Fruit fly (Drosophila melanogaster) whole organism: Measurements from ENCODE around the gene Sema5c.

ENCODE experiments used
- CG8478 ChIP-seq: fragments of >200 bp; optimal IDR thresholded peaks from 2 replicates; lab custom pipeline; 2018; ENCODE audit warnings: inconsistent platforms
- Dll ChIP-seq: fragments of >200 bp; optimal IDR thresholded peaks from 2 replicates; lab custom pipeline; 2017
- EcR ChIP-seq, 2 experiments: fragments of >200 bp; optimal IDR thresholded peaks; 2 replicates each; lab custom pipeline; 2017; ENCODE audit warnings: missing biosample characterization in 2 of 2, missing genetic modification characterization in 2 of 2, missing genetic modification reagents in 2 of 2
- pan ChIP-seq: fragments of >200 bp; optimal IDR thresholded peaks from 2 replicates; lab custom pipeline; 2017
- psq ChIP-seq: fragments of >200 bp; optimal IDR thresholded peaks from 2 replicates; lab custom pipeline; 2017
- usp ChIP-seq: fragments of >200 bp; optimal IDR thresholded peaks from 2 replicates; lab custom pipeline; 2017; ENCODE audit warnings: missing biosample characterization, missing genetic modification characterization, mixed read lengths

Gene Sema5c

dm6 chr3L:12092860-12093359 lies 11.3 kb upstream of the Sema5c start:
- TF ChIP-seq psq (no peak), CG8478 (lab: Kevin White, UChicago) (no peak), pan (no peak), EcR (GFP tag; optimal IDR thresholded peaks at IDR 0.05; lab: Kevin White, UChicago) (no peak), usp (no peak), Dll (lab: Kevin White, UChicago) (no peak)

dm6 chr3L:12090898-12091685 lies 9.5 kb upstream of the Sema5c start:
- TF ChIP-seq EcR (GFP tag; optimal IDR thresholded peaks at IDR 0.05; lab: Kevin White, UChicago) (no peak), pan (no peak), CG8478 (lab: Kevin White, UChicago) (no peak), usp (no peak), psq (no peak), Dll (lab: Kevin White, UChicago) (no peak)

DNA sequence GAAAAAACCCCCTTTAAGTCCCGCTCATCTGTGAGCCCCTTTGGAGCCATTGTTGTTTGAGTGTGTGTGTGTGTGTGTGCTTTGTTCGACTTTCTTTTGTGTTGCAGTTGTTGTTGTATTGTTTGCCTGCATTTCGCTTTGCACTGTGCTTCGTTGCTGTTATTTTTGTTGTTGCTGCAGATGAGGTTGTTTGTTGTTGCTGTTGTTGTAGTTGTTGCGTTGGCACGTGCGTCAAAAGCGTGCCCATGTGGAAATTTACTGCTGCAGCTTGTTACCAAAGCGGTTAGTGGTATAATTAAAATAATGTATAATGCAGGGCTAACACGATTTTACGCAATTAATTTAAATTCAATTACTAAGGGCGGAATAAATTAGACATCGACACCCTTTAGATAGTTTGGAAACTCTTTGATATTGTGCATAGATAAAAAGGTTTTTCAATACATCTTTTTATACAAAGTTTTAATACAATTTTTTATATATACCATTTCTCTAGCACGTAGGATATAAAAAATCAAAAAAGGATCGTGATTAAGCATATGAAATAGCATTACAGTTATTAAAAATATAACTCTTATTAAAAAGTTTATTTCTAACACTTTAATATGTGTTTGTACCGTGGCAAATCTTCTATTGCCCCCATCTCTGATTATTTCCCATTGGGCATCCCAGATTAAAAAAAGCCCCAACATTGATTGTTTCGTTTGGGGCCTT lies 8.7 kb upstream of the Sema5c start:
- TF ChIP-seq pan (no peak), CG8478 (lab: Kevin White, UChicago) (no peak), Dll (lab: Kevin White, UChicago) (no peak), usp (no peak), psq (no peak), EcR (GFP tag; optimal IDR thresholded peaks at IDR 0.05; lab: Kevin White, UChicago) (no peak)

dm6 chr3L:12088326-12088725 lies 6.7 kb upstream of the Sema5c start, which contains the start of gene CG17154:
TSS of gene CG17154 (plus strand) at chr3L:12088626.
- TF ChIP-seq pan (no peak), psq (no peak), usp (no peak), EcR (GFP tag; optimal IDR thresholded peaks at IDR 0.05; lab: Kevin White, UChicago) (no peak), Dll (lab: Kevin White, UChicago) (no peak), CG8478 (lab: Kevin White, UChicago) (no peak)

dm6 chr3L:12085691-12086078 lies 4.1 kb upstream of the Sema5c start:
- TF ChIP-seq pan: no peak
- TF ChIP-seq EcR (GFP tag; optimal IDR thresholded peaks at IDR 0.05; lab: Kevin White, UChicago): no peak
- TF ChIP-seq psq: no peak
- TF ChIP-seq CG8478 (lab: Kevin White, UChicago): no peak
- no peak for TF ChIP-seq usp
- TF ChIP-seq Dll (lab: Kevin White, UChicago): no peak

- TF ChIP-seq Dll (lab: Kevin White, UChicago) (no peak), CG8478 (lab: Kevin White, UChicago) (no peak), EcR (GFP tag; optimal IDR thresholded peaks at IDR 0.05; lab: Kevin White, UChicago) (no peak), psq (no peak), usp (no peak), pan (no peak)
Observed at dm6 chr3L:12084969-12085690, 3.5 kb upstream of the Sema5c start.

DNA sequence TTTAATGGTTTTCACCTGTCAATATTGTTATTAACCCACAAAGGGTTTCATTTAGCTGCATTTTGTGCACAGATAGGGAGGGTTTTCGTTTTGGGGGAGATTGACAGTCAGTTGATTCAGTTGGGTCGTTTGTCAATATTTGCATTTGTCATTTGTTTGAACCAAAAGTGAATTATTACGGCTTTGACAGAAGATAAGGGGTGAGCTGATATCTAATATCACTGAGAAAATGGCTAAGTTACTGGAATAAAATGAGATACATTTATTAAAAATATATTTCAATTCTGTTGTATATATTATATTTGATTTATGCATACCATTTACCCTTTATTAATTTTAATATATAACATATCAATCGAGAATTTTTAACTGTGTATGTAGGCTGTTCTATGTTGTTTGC lies 2.2 kb upstream of the Sema5c start:
- TF ChIP-seq psq (no peak), CG8478 (lab: Kevin White, UChicago) (no peak), pan (no peak), Dll (lab: Kevin White, UChicago) (no peak), EcR (GFP tag; optimal IDR thresholded peaks at IDR 0.05; lab: Kevin White, UChicago) (no peak), usp (no peak)

dm6 chr3L:12083092-12083680 lies 1.6 kb upstream of the Sema5c start:
- TF ChIP-seq EcR (GFP tag; optimal IDR thresholded peaks at IDR 0.05; lab: Kevin White, UChicago) (no peak), usp (no peak), Dll (lab: Kevin White, UChicago) (no peak), psq (no peak), pan (no peak), CG8478 (lab: Kevin White, UChicago) (no peak)

dm6 chr3L:12082521-12082841 lies 851 bp upstream of the Sema5c start:
- TF ChIP-seq pan: no peak
- no peak for TF ChIP-seq psq
- no peak for TF ChIP-seq CG8478 (lab: Kevin White, UChicago)
- TF ChIP-seq Dll (lab: Kevin White, UChicago): no peak
- no peak for TF ChIP-seq usp
- no peak for TF ChIP-seq EcR (GFP tag; optimal IDR thresholded peaks at IDR 0.05; lab: Kevin White, UChicago)

DNA sequence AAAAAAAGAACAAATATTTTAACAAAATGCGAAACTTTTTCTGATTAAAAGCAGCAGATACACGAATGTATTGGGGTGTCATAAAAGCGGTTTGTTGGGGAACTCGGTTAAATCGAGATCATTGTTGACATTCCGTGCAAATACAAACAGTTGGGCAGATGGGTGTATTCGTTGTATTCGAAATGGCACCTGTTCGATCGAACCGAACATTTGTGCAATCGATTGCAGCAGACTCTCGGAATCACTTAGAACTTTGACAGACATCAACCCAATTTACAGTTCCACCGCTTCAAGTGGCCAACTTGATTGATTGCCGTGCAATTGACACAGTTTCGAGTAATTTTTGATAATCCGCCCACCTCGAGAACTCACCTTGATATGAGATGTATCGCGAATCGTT lies 1.2 kb downstream of the Sema5c start:
- no peak for TF ChIP-seq usp
- no peak for TF ChIP-seq EcR (GFP tag; optimal IDR thresholded peaks at IDR 0.05; lab: Kevin White, UChicago)
- TF ChIP-seq psq: no peak
- TF ChIP-seq pan: no peak
- no peak for TF ChIP-seq Dll (lab: Kevin White, UChicago)
- TF ChIP-seq CG8478 (lab: Kevin White, UChicago): no peak

DNA sequence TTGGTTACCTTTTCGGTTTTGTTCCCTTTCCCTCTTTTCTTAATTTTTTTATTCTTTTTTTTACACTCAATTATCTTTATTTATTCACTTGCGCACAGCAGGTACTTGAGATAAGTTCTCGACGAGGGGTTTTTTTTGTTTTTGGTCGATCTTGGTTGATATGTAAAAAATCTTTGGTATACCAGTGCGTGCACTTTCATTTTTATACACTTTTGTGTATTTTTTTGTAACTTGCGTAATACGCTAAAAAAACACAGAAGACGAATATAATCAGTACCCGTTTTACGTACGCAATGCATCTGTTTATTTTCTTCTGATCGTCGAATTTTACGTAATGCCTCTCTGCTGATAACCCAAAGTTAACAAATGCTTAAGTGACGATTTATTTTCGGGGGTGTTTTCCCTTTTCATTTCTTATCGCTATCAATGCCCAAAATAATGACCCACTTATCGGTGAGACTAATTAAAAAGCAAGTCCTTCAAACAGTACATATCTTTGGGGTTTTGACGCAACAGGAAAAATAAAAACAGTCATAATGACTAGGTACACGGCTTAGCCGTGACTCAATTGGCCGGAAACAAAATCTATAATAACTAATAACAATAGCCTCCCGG lies 2.2 kb downstream of the Sema5c start:
- TF ChIP-seq EcR (GFP tag; optimal IDR thresholded peaks at IDR 0.05; lab: Kevin White, UChicago) (no peak), pan (no peak), usp (no peak), psq (no peak), Dll (lab: Kevin White, UChicago) (no peak), CG8478 (lab: Kevin White, UChicago) (no peak)
